Fruit fly (Drosophila melanogaster): Measurements from ENCODE around the gene Or85e.

DNA sequence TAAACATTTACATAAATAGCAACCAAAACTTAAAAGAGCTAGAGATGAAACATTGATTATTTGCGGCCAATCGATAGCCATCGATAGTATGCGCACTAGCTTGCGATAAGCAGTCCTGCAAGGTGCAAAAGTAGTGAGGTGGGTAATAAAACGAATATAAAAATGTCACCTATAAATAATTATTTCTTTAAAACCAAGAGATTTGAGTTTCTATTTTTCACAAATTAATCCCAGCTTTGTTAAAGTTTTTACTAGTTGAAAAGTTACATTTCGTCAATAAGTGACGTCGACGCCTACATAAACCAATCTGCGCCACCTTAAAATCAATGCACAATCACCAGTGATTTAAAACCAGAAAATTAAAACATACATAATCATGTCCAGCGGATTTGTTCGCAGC is 15.1 kb upstream of the Or85e start, which contains the start of the genes Mkk4 and SLIRP2:
- TF ChIP-seq Kr (GFP tag; optimal IDR thresholded peaks at IDR 0.05) (peak; percentile 68), CG7987 (GFP tag; optimal IDR thresholded peaks at IDR 0.05) (peak; percentile 97), CG10959 (GFP tag; IDR thresholded peaks at IDR 0.05) (peak; percentile 99), al (GFP tag; IDR thresholded peaks at IDR 0.05) (peak; percentile 98), gsb (GFP tag; IDR thresholded peaks at IDR 0.05) (peak; percentile 98), CG4854 (GFP tag; optimal IDR thresholded peaks at IDR 0.05) (peak; percentile 98), CG32767 (GFP tag; IDR thresholded peaks at IDR 0.05) (peak; percentile 99), CG5180 (GFP tag; optimal IDR thresholded peaks at IDR 0.05) (peak; percentile 90), CG8478 (optimal IDR thresholded peaks at IDR 0.05) (no peak)

Data from whole organism, embryonic.